Worm (Caenorhabditis elegans) whole organism, young adult: ENCODE measurements around the gene F54F12.1.

Source experiments
- B0336.3 ChIP-seq: fragments of 200-800 bp; sonication (Bioruptor generic); IDR thresholded peaks from 2 replicates; pipeline ENCODE4 v1.3.6; 2022; ENCODE audit warnings: missing genetic modification characterization, missing compliant biosample characterization
- F10E7.11 ChIP-seq: sonication (generic microtip); optimal IDR thresholded peaks from 2 replicates; lab custom pipeline; 2017; ENCODE audit warnings: mild to moderate bottlenecking, missing genetic modification characterization, moderate library complexity, missing compliant biosample characterization
- F49E8.2 ChIP-seq: sonication (generic microtip); optimal IDR thresholded peaks from 3 replicates; lab custom pipeline; 2017; ENCODE audit warnings: missing genetic modification characterization, mild to moderate bottlenecking, missing compliant biosample characterization, antibody characterized with exemption, moderate library complexity; ENCODE audit not compliant: insufficient read depth
- F55B11.4 ChIP-seq: sonication (generic microtip); optimal IDR thresholded peaks from 2 replicates; lab custom pipeline; 2016; ENCODE audit warnings: missing compliant biosample characterization, missing genetic modification characterization, borderline replicate concordance; ENCODE audit not compliant: insufficient read depth
- Y53F4B.3 ChIP-seq: fragments of 200-800 bp; sonication (Bioruptor generic); IDR thresholded peaks from 2 replicates; pipeline ENCODE4 v1.3.6; 2022; ENCODE audit warnings: missing genetic modification reagents, missing genetic modification characterization, missing compliant biosample characterization
- Y95B8A.8 ChIP-seq: fragments of 200-800 bp; sonication (Bioruptor generic); IDR thresholded peaks from 2 replicates; pipeline ENCODE4 v1.3.6; 2022; ENCODE audit warnings: missing genetic modification reagents, missing genetic modification characterization, missing compliant biosample characterization
- ama-1 ChIP-seq, 3 experiments: fragments of 150-350 bp in 1 of 3; sonication (generic microtip) in 2 of 3; optimal IDR thresholded peaks; 2 replicates each; lab custom pipeline; 2014 to 2018; ENCODE audit warnings: missing biosample characterization in 2 of 3, missing genetic modification characterization in 2 of 3, missing genetic modification reagents in 2 of 3
- atf-7 ChIP-seq: sonication (generic microtip); optimal IDR thresholded peaks from 2 replicates; lab custom pipeline; 2017; ENCODE audit warnings: mild to moderate bottlenecking, missing genetic modification characterization, missing compliant biosample characterization
- egl-18 ChIP-seq: fragments of 200-800 bp; sonication (Bioruptor generic); IDR thresholded peaks from 2 replicates; pipeline ENCODE4 v1.3.6; 2022; ENCODE audit warnings: missing genetic modification reagents, missing genetic modification characterization, missing compliant biosample characterization
- lag-1 ChIP-seq: fragments of 200-800 bp; sonication (Bioruptor generic); IDR thresholded peaks from 2 replicates; pipeline ENCODE4 v1.3.6; 2022; ENCODE audit warnings: missing genetic modification reagents, missing genetic modification characterization, missing compliant biosample characterization
- nfya-1 ChIP-seq: sonication (generic microtip); optimal IDR thresholded peaks from 2 replicates; lab custom pipeline; 2017; ENCODE audit warnings: antibody characterized with exemption, missing compliant biosample characterization, missing genetic modification characterization, borderline replicate concordance; ENCODE audit not compliant: insufficient read depth
- snpc-4 ChIP-seq, 5 experiments: fragments of 150-350 bp in 1 of 5; sonication (generic microtip) in 4 of 5; optimal IDR thresholded peaks; 2 replicates each; lab custom pipeline; 2014 to 2018; ENCODE audit warnings: missing genetic modification characterization in 5 of 5, missing biosample characterization in 3 of 5, antibody characterized with exemption in 2 of 5, mild to moderate bottlenecking in 2 of 5, missing compliant biosample characterization in 2 of 5, missing genotype in 2 of 5, moderate library complexity in 2 of 5, missing genetic modification reagents in 1 of 5
- zfh-2 ChIP-seq: fragments of 200-800 bp; sonication (Bioruptor generic); conservative IDR thresholded peaks from 2 replicates; pipeline ENCODE4 v1.3.6; 2022; ENCODE audit warnings: missing genetic modification reagents, missing genetic modification characterization, missing compliant biosample characterization

ce11 chrIII:13059335-13059734 is 4.1 kb upstream of the F54F12.1 start:
- TF ChIP-seq snpc-4 (GFP tag; optimal IDR thresholded peaks at IDR 0.05; lab: Kevin White, UChicago): no peak
- TF ChIP-seq snpc-4 (tag; optimal IDR thresholded peaks at IDR 0.05; lab: Kevin White, UChicago): no peak
- no peak for TF ChIP-seq F10E7.11 (tag; lab: Kevin White, UChicago)
- no peak for TF ChIP-seq Y53F4B.3
- no peak for TF ChIP-seq F55B11.4 (tag; lab: Kevin White, UChicago)
- no peak for TF ChIP-seq zfh-2
- TF ChIP-seq egl-18 (GFP tag; lab: Robert Waterston, UW): no peak
- TF ChIP-seq F49E8.2 (tag; lab: Kevin White, UChicago): no peak
- no peak for TF ChIP-seq Y95B8A.8 (GFP tag; lab: Robert Waterston, UW)
- TF ChIP-seq ama-1 (optimal IDR thresholded peaks at IDR 0.05; lab: Kevin White, UChicago): no peak
- TF ChIP-seq ama-1 (GFP tag; optimal IDR thresholded peaks at IDR 0.05; lab: Kevin White, UChicago): no peak
- TF ChIP-seq nfya-1: no peak
- TF ChIP-seq lag-1 (GFP tag; lab: Robert Waterston, UW): no peak
- TF ChIP-seq B0336.3 (GFP tag; lab: Robert Waterston, UW): no peak
- TF ChIP-seq atf-7: no peak
